Worm (Caenorhabditis elegans): ENCODE measurements around the gene ZC513.2.

- TF ChIP-seq lsy-2 (tag; optimal IDR thresholded peaks at IDR 0.05) (no peak), flh-1 (GFP tag; optimal IDR thresholded peaks at IDR 0.05) (no peak), snpc-4 (tag; optimal IDR thresholded peaks at IDR 0.05) (no peak), unc-120 (tag; optimal IDR thresholded peaks at IDR 0.05; ENCODE audit: poor library complexity, severe bottlenecking) (no peak), unc-62 (GFP tag; optimal IDR thresholded peaks at IDR 0.05) (no peak), nhr-12 (tag; optimal IDR thresholded peaks at IDR 0.05) (no peak), mab-5 (tag; optimal IDR thresholded peaks at IDR 0.05) (no peak), unc-39 (tag; optimal IDR thresholded peaks at IDR 0.05) (no peak), ztf-11 (tag; optimal IDR thresholded peaks at IDR 0.05) (no peak), cnd-1 (tag; optimal IDR thresholded peaks at IDR 0.05) (no peak), blmp-1 (tag; optimal IDR thresholded peaks at IDR 0.05) (no peak), nhr-237 (tag; optimal IDR thresholded peaks at IDR 0.05) (no peak), drap-1 (GFP tag; optimal IDR thresholded peaks at IDR 0.05) (no peak), nhr-28 (tag; optimal IDR thresholded peaks at IDR 0.05) (no peak)
These were observed 18.3 kb upstream of the ZC513.2 start, which contains the start of gene ZC513.14 for ce11 chrV:8035947-8036346.
